Fruit fly (Drosophila melanogaster) Kc167 (cell line): Measurements from ENCODE around the gene Rbp1-like.

ENCODE experiments used
- Myc ChIP-seq: fragments of >200 bp; optimal IDR thresholded peaks from 2 replicates; lab custom pipeline; 2017; ENCODE audit warnings: missing external identifiers
- Sin3A ChIP-seq: fragments of >200 bp; optimal IDR thresholded peaks from 2 replicates; lab custom pipeline; 2018; ENCODE audit warnings: missing external identifiers
- h ChIP-seq: fragments of >200 bp; optimal IDR thresholded peaks from 3 replicates; lab custom pipeline; 2018; ENCODE audit warnings: missing external identifiers

dm6 chrX:13396378-13397099 is 11.9 kb upstream of the Rbp1-like start, which contains the start of gene Bcat:
- TF ChIP-seq h (lab: Kevin White, UChicago): no peak
- no peak for TF ChIP-seq Sin3A (lab: Kevin White, UChicago)
- no peak for TF ChIP-seq Myc (lab: Kevin White, UChicago)
